Fruit fly (Drosophila melanogaster): ENCODE measurements around the gene Cog4.

Gene Cog4

dm6 chr2L:10517085-10517484 is 28.7 kb upstream of the Cog4 start, which contains the start of the genes Fatp1 and Lrr47 (continued):
- no peak for TF ChIP-seq CHES-1-like (GFP tag; optimal IDR thresholded peaks at IDR 0.05)
- TF ChIP-seq nau (GFP tag; optimal IDR thresholded peaks at IDR 0.05): no peak
- TF ChIP-seq otp (GFP tag; IDR thresholded peaks at IDR 0.05): no peak
- TF ChIP-seq disco-r (GFP tag; optimal IDR thresholded peaks at IDR 0.05): no peak
- TF ChIP-seq Med (GFP tag): peak; percentile 59
- peak; percentile 83 for TF ChIP-seq hb (GFP tag; IDR thresholded peaks at IDR 0.05; ENCODE audit: partially characterized antibody)
- TF ChIP-seq CG10366 (GFP tag; IDR thresholded peaks at IDR 0.05): no peak
- no peak for TF ChIP-seq CG30431 (GFP tag; optimal IDR thresholded peaks at IDR 0.05)
- no peak for TF ChIP-seq CG18262 (tag; optimal IDR thresholded peaks at IDR 0.05)
- TF ChIP-seq Dfd (GFP tag; optimal IDR thresholded peaks at IDR 0.05): no peak
- TF ChIP-seq CG14710 (tag; optimal IDR thresholded peaks at IDR 0.05): peak; percentile 25
- TF ChIP-seq CG34224 (GFP tag; IDR thresholded peaks at IDR 0.05; ENCODE audit: partially characterized antibody): peak; percentile 77
- TF ChIP-seq Tbp (GFP tag; optimal IDR thresholded peaks at IDR 0.05): no peak
- no peak for TF ChIP-seq lab (GFP tag; optimal IDR thresholded peaks at IDR 0.05)
- no peak for TF ChIP-seq kni (GFP tag; optimal IDR thresholded peaks at IDR 0.05)
- no peak for TF ChIP-seq CG11695 (GFP tag; IDR thresholded peaks at IDR 0.05)
- TF ChIP-seq sr (GFP tag; IDR thresholded peaks at IDR 0.05): no peak
- no peak for TF ChIP-seq Blimp-1 (GFP tag; optimal IDR thresholded peaks at IDR 0.05)
- no peak for TF ChIP-seq CG8944 (GFP tag; optimal IDR thresholded peaks at IDR 0.05)
- peak; percentile 87; the same call in 3 of the 4 replicates for TF ChIP-seq chinmo (GFP tag; IDR thresholded peaks at IDR 0.05; ENCODE audit: partially characterized antibody)
- peak; percentile 54 for TF ChIP-seq ewg (GFP tag; optimal IDR thresholded peaks at IDR 0.05)
- no peak for TF ChIP-seq lola (GFP tag; optimal IDR thresholded peaks at IDR 0.05)
- TF ChIP-seq ken (GFP tag; IDR thresholded peaks at IDR 0.05): no peak; the same call in 2 of the 3 replicates
- TF ChIP-seq slbo (GFP tag; IDR thresholded peaks at IDR 0.05): no peak; the same call in 1 of the 2 replicates
- TF ChIP-seq CG2120 (GFP tag; optimal IDR thresholded peaks at IDR 0.05): no peak
- TF ChIP-seq z (GFP tag; IDR thresholded peaks at IDR 0.05): no peak
- peak; percentile 79 for TF ChIP-seq HLH4C (GFP tag; IDR thresholded peaks at IDR 0.05; ENCODE audit: partially characterized antibody)
- no peak for TF ChIP-seq Meics (GFP tag; optimal IDR thresholded peaks at IDR 0.05)
- TF ChIP-seq sima (GFP tag; optimal IDR thresholded peaks at IDR 0.05): no peak
- peak; percentile 79 for TF ChIP-seq tna (GFP tag; IDR thresholded peaks at IDR 0.05; ENCODE audit: partially characterized antibody)
- TF ChIP-seq CG9797 (GFP tag; optimal IDR thresholded peaks at IDR 0.05): no peak
- TF ChIP-seq CG7357 (GFP tag; IDR thresholded peaks at IDR 0.05): no peak
- TF ChIP-seq pan (optimal IDR thresholded peaks at IDR 0.05): no peak
- TF ChIP-seq pan (GFP tag; optimal IDR thresholded peaks at IDR 0.05 in 1 of 2, IDR thresholded peaks at IDR 0.05 in 1 of 2): no peak
- no peak for TF ChIP-seq Bdp1 (GFP tag; optimal IDR thresholded peaks at IDR 0.05)
- TF ChIP-seq oc (tag; optimal IDR thresholded peaks at IDR 0.05): no peak
- no peak for TF ChIP-seq eve (GFP tag; optimal IDR thresholded peaks at IDR 0.05)
- TF ChIP-seq CG11398 (GFP tag; optimal IDR thresholded peaks at IDR 0.05): peak; percentile 23
- TF ChIP-seq fru (optimal IDR thresholded peaks at IDR 0.05): no peak
- TF ChIP-seq CG2678 (tag; optimal IDR thresholded peaks at IDR 0.05): no peak
- peak; percentile 91 for TF ChIP-seq BEAF-32 (GFP tag; optimal IDR thresholded peaks at IDR 0.05)
- no peak for TF ChIP-seq CG12219 (GFP tag; optimal IDR thresholded peaks at IDR 0.05)
- no peak for TF ChIP-seq CG4282 (GFP tag; optimal IDR thresholded peaks at IDR 0.05)
- no peak; the same call in 1 of the 2 replicates for TF ChIP-seq E2f2 (GFP tag; IDR thresholded peaks at IDR 0.05)
- peak; percentile 80 for TF ChIP-seq ato (GFP tag; IDR thresholded peaks at IDR 0.05; ENCODE audit: partially characterized antibody)
- TF ChIP-seq zf30C (GFP tag; optimal IDR thresholded peaks at IDR 0.05): no peak
- TF ChIP-seq onecut (GFP tag; IDR thresholded peaks at IDR 0.05): no peak
- TF ChIP-seq CG6813 (GFP tag; optimal IDR thresholded peaks at IDR 0.05): no peak
- TF ChIP-seq CG7963 (GFP tag; IDR thresholded peaks at IDR 0.05; ENCODE audit: partially characterized antibody): peak; percentile 81
- no peak for TF ChIP-seq Oli (tag; optimal IDR thresholded peaks at IDR 0.05)
- peak; percentile 90 for TF ChIP-seq bbx (GFP tag; IDR thresholded peaks at IDR 0.05; ENCODE audit: partially characterized antibody)

Data from whole organism, embryonic.